Worm (Caenorhabditis elegans) whole organism, mixed stage, embryonic: Measurements from ENCODE around the gene F26F12.3.

ENCODE experiments used
- elt-1 ChIP-seq: sonication (generic microtip); optimal IDR thresholded peaks from 2 replicates; lab custom pipeline; 2017; ENCODE audit warnings: missing genetic modification characterization, mild to moderate bottlenecking, missing compliant biosample characterization, antibody characterized with exemption, moderate library complexity, borderline replicate concordance; ENCODE audit not compliant: insufficient read depth
- nhr-28 ChIP-seq: fragments of 150-350 bp; optimal IDR thresholded peaks from 2 replicates; lab custom pipeline; 2014; ENCODE audit warnings: missing biosample characterization, missing genetic modification characterization
- pha-4 ChIP-seq: fragments of 150-350 bp; optimal IDR thresholded peaks from 2 replicates; lab custom pipeline; 2018; ENCODE audit warnings: missing biosample characterization, missing genetic modification reagents, missing genetic modification characterization
- sem-2 ChIP-seq: fragments of 200-800 bp; sonication (Bioruptor generic); optimal IDR thresholded peaks from 2 replicates; lab custom pipeline; 2018; ENCODE audit warnings: mild to moderate bottlenecking, missing genetic modification characterization, missing compliant biosample characterization
- unc-120 ChIP-seq: sonication (generic microtip); optimal IDR thresholded peaks from 2 replicates; lab custom pipeline; 2017; ENCODE audit warnings: missing genetic modification characterization, missing compliant biosample characterization; ENCODE audit not compliant: poor library complexity, severe bottlenecking
- unc-62 ChIP-seq: fragments of 150-350 bp; optimal IDR thresholded peaks from 2 replicates; lab custom pipeline; 2014; ENCODE audit warnings: missing biosample characterization, missing genetic modification reagents, missing genetic modification characterization
- ztf-11 ChIP-seq: fragments of 150-350 bp; optimal IDR thresholded peaks from 2 replicates; lab custom pipeline; 2014; ENCODE audit warnings: missing biosample characterization, missing genetic modification characterization

- TF ChIP-seq pha-4 (tag; lab: Kevin White, UChicago) (no peak), nhr-28 (tag; lab: Kevin White, UChicago) (no peak), sem-2 (GFP tag; lab: Kevin White, UChicago) (no peak), unc-120 (tag; lab: Kevin White, UChicago) (no peak), elt-1 (tag; lab: Kevin White, UChicago) (no peak), unc-62 (no peak), ztf-11 (tag; lab: Kevin White, UChicago) (no peak)
These were observed 25.6 kb downstream of the F26F12.3 start for ce11 chrV:5819903-5820302.
